Worm (Caenorhabditis elegans) whole organism, young adult: ENCODE data around the gene toca-2.
"Not testable (repeated sequence)": the region's sequence is repeated elsewhere in the genome, so short reads cannot be mapped to it uniquely, and the experiment has no call there.

Source experiments
- D2030.7 ChIP-seq: fragments of 200-800 bp; sonication (Bioruptor generic); IDR thresholded peaks from 2 replicates; pipeline ENCODE4 v1.3.6; 2022; ENCODE audit warnings: missing genetic modification reagents, missing genetic modification characterization, missing compliant biosample characterization
- F22D6.2 ChIP-seq: sonication (generic microtip); optimal IDR thresholded peaks from 2 replicates; lab custom pipeline; 2016; ENCODE audit warnings: mild to moderate bottlenecking, missing genetic modification characterization, missing compliant biosample characterization
- F23B12.7 ChIP-seq: sonication (generic microtip); optimal IDR thresholded peaks from 2 replicates; lab custom pipeline; 2017; ENCODE audit warnings: missing genetic modification characterization, mild to moderate bottlenecking, missing compliant biosample characterization, antibody characterized with exemption, moderate library complexity; ENCODE audit not compliant: insufficient read depth
- F37B4.10 ChIP-seq: fragments of 200-800 bp; sonication (Bioruptor generic); IDR thresholded peaks from 2 replicates; pipeline ENCODE4 v1.3.6; 2022; ENCODE audit warnings: missing genetic modification characterization, missing compliant biosample characterization
- F52B5.7 ChIP-seq: sonication (generic microtip); optimal IDR thresholded peaks from 2 replicates; lab custom pipeline; 2016; ENCODE audit warnings: mild to moderate bottlenecking, missing genetic modification characterization, missing compliant biosample characterization
- F57A8.1 ChIP-seq: fragments of 200-800 bp; sonication (Bioruptor generic); optimal IDR thresholded peaks from 2 replicates; lab custom pipeline; 2018; ENCODE audit warnings: mild to moderate bottlenecking, missing genetic modification characterization, moderate library complexity, missing compliant biosample characterization
- F57C9.4 ChIP-seq: sonication (generic microtip); optimal IDR thresholded peaks from 2 replicates; lab custom pipeline; 2017; ENCODE audit warnings: mild to moderate bottlenecking, missing genetic modification characterization, missing compliant biosample characterization
- T07F8.4 ChIP-seq: sonication (generic microtip); optimal IDR thresholded peaks from 2 replicates; lab custom pipeline; 2016; ENCODE audit warnings: mild to moderate bottlenecking, missing genetic modification characterization, moderate library complexity, missing compliant biosample characterization
- Y53G8AR.9 ChIP-seq: fragments of 200-800 bp; sonication (Bioruptor generic); conservative IDR thresholded peaks from 2 replicates; pipeline ENCODE4 v1.3.6; 2022; ENCODE audit warnings: missing genetic modification reagents, missing genetic modification characterization, missing compliant biosample characterization
- Y56A3A.18 ChIP-seq: fragments of 200-800 bp; sonication (Bioruptor generic); IDR thresholded peaks from 2 replicates; pipeline ENCODE4 v1.3.6; 2022; ENCODE audit warnings: missing genetic modification reagents, missing genetic modification characterization, missing compliant biosample characterization
- Y67H2A.10 ChIP-seq: fragments of 200-800 bp; sonication (Bioruptor generic); conservative IDR thresholded peaks from 2 replicates; pipeline ENCODE4 v1.3.6; 2022; ENCODE audit warnings: missing genetic modification reagents, missing genetic modification characterization, missing compliant biosample characterization
- ZK185.1 ChIP-seq: sonication (generic microtip); optimal IDR thresholded peaks from 2 replicates; lab custom pipeline; 2016; ENCODE audit warnings: mild to moderate bottlenecking, missing genetic modification characterization, missing compliant biosample characterization; ENCODE audit not compliant: poor library complexity, severe bottlenecking
- athp-1 ChIP-seq: sonication (generic microtip); optimal IDR thresholded peaks from 2 replicates; lab custom pipeline; 2017; ENCODE audit warnings: mild to moderate bottlenecking, missing genetic modification characterization, missing compliant biosample characterization
- bed-2 ChIP-seq: fragments of 200-800 bp; sonication (Bioruptor generic); IDR thresholded peaks from 2 replicates; pipeline ENCODE4 v1.3.6; 2022; ENCODE audit warnings: missing genetic modification reagents, missing genetic modification characterization, missing compliant biosample characterization
- ccch-3 ChIP-seq: fragments of 200-800 bp; sonication (Bioruptor generic); optimal IDR thresholded peaks from 2 replicates; lab custom pipeline; 2018; ENCODE audit warnings: mild to moderate bottlenecking, missing genetic modification characterization, missing compliant biosample characterization
- cebp-1 ChIP-seq, 2 experiments: fragments of 200-800 bp in 1 of 2; sonication (Bioruptor generic) in 1 of 2; sonication (generic microtip) in 1 of 2; IDR thresholded peaks in 1 of 2; optimal IDR thresholded peaks in 1 of 2; 2 replicates each; pipeline versions ENCODE4 v1.3.6 to Lab custom; 2017 to 2022; ENCODE audit warnings: missing compliant biosample characterization in 2 of 2, missing genetic modification characterization in 2 of 2, mild to moderate bottlenecking in 1 of 2, missing genetic modification reagents in 1 of 2, moderate library complexity in 1 of 2
- cebp-2 ChIP-seq: fragments of 200-800 bp; sonication (Bioruptor generic); IDR thresholded peaks from 2 replicates; pipeline ENCODE4 v1.3.6; 2022; ENCODE audit warnings: missing genetic modification characterization, missing compliant biosample characterization
- chd-7 ChIP-seq: sonication (generic microtip); optimal IDR thresholded peaks from 2 replicates; lab custom pipeline; 2016; ENCODE audit warnings: mild to moderate bottlenecking, missing genetic modification characterization, moderate library complexity, missing compliant biosample characterization
- dpl-1 ChIP-seq: fragments of 150-350 bp; optimal IDR thresholded peaks from 2 replicates; lab custom pipeline; 2014; ENCODE audit warnings: missing biosample characterization, missing genetic modification reagents, missing genetic modification characterization
- egrh-3 ChIP-seq: fragments of 200-800 bp; sonication (Bioruptor generic); IDR thresholded peaks from 2 replicates; pipeline ENCODE4 v1.3.6; 2022; ENCODE audit warnings: missing genetic modification reagents, missing genetic modification characterization, missing compliant biosample characterization
- ekl-4 ChIP-seq: fragments of 200-800 bp; sonication (Bioruptor generic); IDR thresholded peaks from 2 replicates; pipeline ENCODE4 v1.3.6; 2022; ENCODE audit warnings: missing genetic modification reagents, missing genetic modification characterization, missing compliant biosample characterization
- hsf-1 ChIP-seq: fragments of 200-800 bp; sonication (Bioruptor generic); IDR thresholded peaks from 2 replicates; pipeline ENCODE4 v1.3.6; 2022; ENCODE audit warnings: missing genetic modification reagents, missing genetic modification characterization, missing compliant biosample characterization
- let-607 ChIP-seq, 2 experiments: fragments of 200-800 bp in 1 of 2; sonication (Bioruptor generic) in 1 of 2; sonication (generic microtip) in 1 of 2; optimal IDR thresholded peaks; 2 replicates each; lab custom pipeline; 2016 to 2018; ENCODE audit warnings: mild to moderate bottlenecking in 2 of 2, missing compliant biosample characterization in 2 of 2, missing genetic modification characterization in 2 of 2, moderate library complexity in 2 of 2, missing genotype in 1 of 2
- lin-35 ChIP-seq, 3 experiments: fragments of 150-350 bp in 2 of 3; sonication (generic microtip) in 1 of 3; optimal IDR thresholded peaks; 2 replicates each; lab custom pipeline; 2014 to 2018; ENCODE audit warnings: missing biosample characterization in 3 of 3, missing genetic modification characterization in 3 of 3, missing genetic modification reagents in 3 of 3
- nfya-2 ChIP-seq: fragments of 200-800 bp; sonication (Bioruptor generic); IDR thresholded peaks from 2 replicates; pipeline ENCODE4 v1.3.6; 2022; ENCODE audit warnings: missing genetic modification reagents, missing genetic modification characterization, missing compliant biosample characterization
- nhr-80 ChIP-seq: sonication (generic microtip); optimal IDR thresholded peaks from 2 replicates; lab custom pipeline; 2016; ENCODE audit warnings: missing genetic modification characterization, missing compliant biosample characterization
- rpc-1 ChIP-seq, 2 experiments: fragments of 150-350 bp in 1 of 2; sonication (generic microtip) in 1 of 2; optimal IDR thresholded peaks; 2 replicates each; lab custom pipeline; 2014 to 2018; ENCODE audit warnings: missing biosample characterization in 1 of 2, missing genetic modification characterization in 1 of 2, missing genetic modification reagents in 1 of 2, missing genotype in 1 of 2
- snpc-4 ChIP-seq, 5 experiments: fragments of 150-350 bp in 1 of 5; sonication (generic microtip) in 4 of 5; optimal IDR thresholded peaks; 2 replicates each; lab custom pipeline; 2014 to 2018; ENCODE audit warnings: missing genetic modification characterization in 5 of 5, missing biosample characterization in 3 of 5, antibody characterized with exemption in 2 of 5, mild to moderate bottlenecking in 2 of 5, missing compliant biosample characterization in 2 of 5, missing genotype in 2 of 5, moderate library complexity in 2 of 5, missing genetic modification reagents in 1 of 5
- tlf-1 ChIP-seq: fragments of 200-800 bp; sonication (Bioruptor generic); optimal IDR thresholded peaks from 2 replicates; lab custom pipeline; 2018; ENCODE audit warnings: mild to moderate bottlenecking, missing genetic modification characterization, missing compliant biosample characterization
- zfh-2 ChIP-seq: fragments of 200-800 bp; sonication (Bioruptor generic); conservative IDR thresholded peaks from 2 replicates; pipeline ENCODE4 v1.3.6; 2022; ENCODE audit warnings: missing genetic modification reagents, missing genetic modification characterization, missing compliant biosample characterization

Gene toca-2

DNA sequence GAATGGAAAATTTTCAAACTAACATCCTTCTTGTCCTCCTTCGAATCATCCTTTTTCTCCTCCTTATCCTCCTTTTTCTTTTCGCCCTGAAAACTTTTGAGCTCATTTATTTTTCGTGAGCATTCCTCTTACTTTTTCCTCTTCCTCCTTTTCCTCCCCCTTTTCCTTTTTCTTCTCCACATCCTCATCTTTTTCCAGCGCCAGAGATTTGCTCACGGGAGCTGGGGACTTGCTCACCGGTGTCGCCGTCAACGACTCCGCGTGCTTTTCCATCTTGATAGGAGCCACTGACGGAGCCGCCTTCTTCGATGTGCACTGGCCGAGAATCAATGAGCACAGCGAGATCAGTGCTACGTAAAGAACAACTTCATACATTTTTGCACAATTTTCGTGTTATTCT lies 7.4 kb upstream of the toca-2 start, which contains the start of gene K08E3.2:
TSS of gene K08E3.2 (minus strand) at position 375 of the 400 bp plus-strand sequence.
- peak; percentile 26; the same call in 1 of the 2 replicates for TF ChIP-seq egrh-3 (GFP tag; lab: Robert Waterston, UW)
- TF ChIP-seq Y56A3A.18 (GFP tag; lab: Robert Waterston, UW): no peak
- TF ChIP-seq zfh-2 (GFP tag; lab: Robert Waterston, UW): peak; percentile 72
- TF ChIP-seq, all 124 proteins: peak for 2

DNA sequence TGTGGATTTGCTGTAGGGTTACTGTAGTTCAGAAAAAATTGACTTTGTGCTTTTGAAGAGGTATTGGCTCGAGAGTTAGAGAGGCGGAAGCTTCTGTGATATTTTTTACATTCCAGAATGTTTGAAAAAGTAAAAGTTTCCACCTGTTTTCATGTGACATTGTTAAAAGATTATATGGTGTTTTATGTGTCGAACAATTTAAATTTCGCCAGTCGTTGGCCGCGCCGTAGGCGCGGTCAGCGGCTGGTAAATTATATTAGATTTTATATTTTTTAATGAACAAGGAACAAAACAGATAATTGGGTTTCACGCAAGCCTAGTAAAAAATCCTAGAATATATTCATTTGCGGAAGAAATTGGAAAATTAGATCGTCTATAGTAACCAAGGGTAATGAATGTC lies 4.6 kb upstream of the toca-2 start, which contains the start of gene mlc-7:
TSS of gene mlc-7 (plus strand) at position 301 of the 400 bp plus-strand sequence.
- TF ChIP-seq F52B5.7; cebp-1 (GFP tag; IDR thresholded peaks at IDR 0.05; lab: Robert Waterston, UW); cebp-1 (tag; optimal IDR thresholded peaks at IDR 0.05; lab: Kevin White, UChicago); ZK185.1 (tag; lab: Kevin White, UChicago): not testable (repeated sequence)
- TF ChIP-seq, all 124 proteins: peak for 0; not testable (repeated sequence) for 124

ce11 chrIII:13759691-13760090 lies 4.0 kb downstream of the toca-2 start:
- TF ChIP-seq bed-2 (no peak), zfh-2 (GFP tag; lab: Robert Waterston, UW) (peak; percentile 55; the same call in 1 of the 2 replicates), tlf-1 (no peak), ccch-3 (GFP tag; lab: Kevin White, UChicago) (no peak), Y67H2A.10 (GFP tag; lab: Robert Waterston, UW) (no peak), nhr-80 (no peak), Y53G8AR.9 (GFP tag; lab: Robert Waterston, UW) (no peak), snpc-4 (GFP tag; optimal IDR thresholded peaks at IDR 0.05; lab: Kevin White, UChicago) (no peak), snpc-4 (tag; optimal IDR thresholded peaks at IDR 0.05; lab: Kevin White, UChicago) (no peak), hsf-1 (GFP tag; lab: Robert Waterston, UW) (0 out of 2 replicates have a peak, but pooled peaks have one; percentile 28), dpl-1 (GFP tag; lab: Kevin White, UChicago) (no peak), T07F8.4 (tag; lab: Kevin White, UChicago) (no peak), rpc-1 (optimal IDR thresholded peaks at IDR 0.05; lab: Kevin White, UChicago) (no peak), rpc-1 (tag; optimal IDR thresholded peaks at IDR 0.05; lab: Kevin White, UChicago) (no peak), ZK185.1 (tag; lab: Kevin White, UChicago) (no peak), egrh-3 (GFP tag; lab: Robert Waterston, UW) (0 out of 2 replicates have a peak, but pooled peaks have one; percentile 12), athp-1 (no peak), F22D6.2 (tag; lab: Kevin White, UChicago) (no peak), lin-35 (GFP tag; optimal IDR thresholded peaks at IDR 0.05; lab: Kevin White, UChicago) (no peak), F57C9.4 (tag; lab: Kevin White, UChicago) (no peak), D2030.7 (GFP tag; lab: Robert Waterston, UW) (no peak), F23B12.7 (tag; lab: Kevin White, UChicago) (no peak), cebp-2 (no peak)

- 0 out of 2 replicates have a peak, but pooled peaks have one; percentile 42 for TF ChIP-seq zfh-2 (GFP tag; lab: Robert Waterston, UW)
- no peak for TF ChIP-seq F57A8.1 (GFP tag; lab: Kevin White, UChicago)
These were observed 5.3 kb downstream of the toca-2 start for ce11 chrIII:13761022-13761421.

- TF ChIP-seq F37B4.10 (GFP tag; lab: Robert Waterston, UW): no peak
- no peak for TF ChIP-seq let-607 (tag; optimal IDR thresholded peaks at IDR 0.05; lab: Kevin White, UChicago)
- no peak for TF ChIP-seq ekl-4 (GFP tag; lab: Robert Waterston, UW)
- no peak for TF ChIP-seq nfya-2 (GFP tag; lab: Robert Waterston, UW)
- TF ChIP-seq F23B12.7 (tag; lab: Kevin White, UChicago): peak; percentile 3
- peak; percentile 66 for TF ChIP-seq nhr-80
- TF ChIP-seq cebp-1 (GFP tag; IDR thresholded peaks at IDR 0.05; lab: Robert Waterston, UW): peak; percentile 66; the same call in 1 of the 2 replicates
- peak; percentile 86 for TF ChIP-seq cebp-1 (tag; optimal IDR thresholded peaks at IDR 0.05; lab: Kevin White, UChicago)
- no peak for TF ChIP-seq chd-7 (tag; lab: Kevin White, UChicago)
These were observed 6.3 kb downstream of the toca-2 start, which contains the start of gene dbn-1 for ce11 chrIII:13762046-13762445. Gene dbn-1 (minus strand): TSS chrIII:13762069.
